Worm (Caenorhabditis elegans) whole organism, L4/young adult: ENCODE data around the gene gly-7.

Experiments
- dao-5 ChIP-seq: sonication (generic microtip); optimal IDR thresholded peaks from 2 replicates; lab custom pipeline; 2016; ENCODE audit warnings: missing genotype, missing genetic modification characterization, moderate library complexity, missing compliant biosample characterization
- him-1 ChIP-seq: sonication (generic microtip); optimal IDR thresholded peaks from 2 replicates; lab custom pipeline; 2016; ENCODE audit warnings: missing genotype, missing genetic modification reagents, missing genetic modification characterization, missing compliant biosample characterization

DNA sequence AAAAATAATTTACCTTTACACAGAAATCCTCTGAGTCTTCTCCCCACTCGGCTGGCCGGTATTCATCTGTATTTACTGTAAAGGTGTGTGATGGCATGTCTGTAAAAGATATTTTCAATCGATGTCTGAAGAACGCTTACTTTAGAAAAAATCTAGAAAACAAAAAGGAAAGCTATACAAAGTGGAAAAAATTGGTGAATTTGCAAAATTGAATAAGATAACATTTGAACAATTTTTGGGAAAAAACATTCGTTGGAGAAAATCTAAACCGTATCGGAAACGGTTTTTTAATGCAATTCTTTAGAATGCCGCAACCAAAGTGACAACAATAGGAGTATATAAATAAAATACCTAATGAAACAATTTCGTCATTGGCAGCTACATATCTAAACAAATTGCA is 39.2 kb downstream of the gly-7 start, which contains the start of gene F36H9.5:
- TF ChIP-seq dao-5 (tag; lab: Kevin White, UChicago) (no peak), him-1 (tag; lab: Kevin White, UChicago) (no peak)
